Fruit fly (Drosophila melanogaster): Measurements from ENCODE around the gene car.

DNA sequence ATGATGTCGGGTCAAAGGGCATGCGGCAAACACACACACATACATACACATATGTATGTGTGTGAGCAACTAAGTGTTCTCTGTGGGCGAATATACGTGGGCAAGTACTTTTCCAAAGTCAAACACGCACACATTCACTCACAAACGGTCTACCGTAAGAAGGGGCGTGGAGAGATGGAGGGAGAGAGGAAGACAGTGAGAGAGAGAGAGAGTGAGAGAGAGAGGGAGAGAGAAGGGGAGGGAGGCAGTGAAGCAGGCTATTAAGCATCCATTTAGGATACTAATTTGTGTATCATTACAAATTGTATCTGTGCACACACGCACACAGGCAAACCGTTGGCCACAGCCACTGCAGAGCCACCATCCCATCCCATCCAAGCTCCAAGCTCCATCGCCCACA, 17.4 kb upstream of the car start:
- no peak for TF ChIP-seq h (optimal IDR thresholded peaks at IDR 0.05)
- TF ChIP-seq Sin3A (optimal IDR thresholded peaks at IDR 0.05), result no peak
- TF ChIP-seq psq (optimal IDR thresholded peaks at IDR 0.05), result no peak
- no peak for TF ChIP-seq insv (optimal IDR thresholded peaks at IDR 0.05)
- TF ChIP-seq Myc (optimal IDR thresholded peaks at IDR 0.05), result no peak
